Worm (Caenorhabditis elegans) whole organism, L1 larva: Measurements from ENCODE around the gene C32A9.1.

Experiments
- ama-1 ChIP-seq: fragments of 150-350 bp; optimal IDR thresholded peaks from 2 replicates; lab custom pipeline; 2014
- fkh-8 ChIP-seq: sonication (generic microtip); optimal IDR thresholded peaks from 2 replicates; lab custom pipeline; 2016; ENCODE audit warnings: mild to moderate bottlenecking, missing genetic modification characterization, missing compliant biosample characterization
- grh-1 ChIP-seq: fragments of 200-800 bp; sonication (Bioruptor generic); IDR thresholded peaks from 2 replicates; pipeline ENCODE4 v1.3.6; 2022; ENCODE audit warnings: missing genetic modification reagents, missing genetic modification characterization, missing compliant biosample characterization
- nhr-20 ChIP-seq: sonication (generic microtip); optimal IDR thresholded peaks from 2 replicates; lab custom pipeline; 2016; ENCODE audit warnings: mild to moderate bottlenecking, missing genetic modification characterization, missing compliant biosample characterization

ce11 chrX:10302430-10302829 lies 42.5 kb upstream of the C32A9.1 start, which contains the start of gene fip-5:
- TF ChIP-seq fkh-8 (no peak), ama-1 (lab: Kevin White, UChicago) (no peak), grh-1 (GFP tag; lab: Robert Waterston, UW) (no peak), nhr-20 (no peak)
